Worm (Caenorhabditis elegans) whole organism, young adult: ENCODE measurements around the gene B0238.15.

Experiments
- B0336.3 ChIP-seq: fragments of 200-800 bp; sonication (Bioruptor generic); IDR thresholded peaks from 2 replicates; pipeline ENCODE4 v1.3.6; 2022; ENCODE audit warnings: missing genetic modification characterization, missing compliant biosample characterization
- K11D2.4 ChIP-seq: fragments of 200-800 bp; sonication (Bioruptor generic); IDR thresholded peaks from 2 replicates; pipeline ENCODE4 v1.3.6; 2022; ENCODE audit warnings: missing genetic modification reagents, missing genetic modification characterization, missing compliant biosample characterization
- ceh-100 ChIP-seq: fragments of 200-800 bp; sonication (Bioruptor generic); IDR thresholded peaks from 2 replicates; pipeline ENCODE4 v1.3.6; 2022; ENCODE audit warnings: missing genetic modification reagents, missing genetic modification characterization, missing compliant biosample characterization
- ekl-4 ChIP-seq: fragments of 200-800 bp; sonication (Bioruptor generic); IDR thresholded peaks from 2 replicates; pipeline ENCODE4 v1.3.6; 2022; ENCODE audit warnings: missing genetic modification reagents, missing genetic modification characterization, missing compliant biosample characterization
- ets-4 ChIP-seq: fragments of 200-800 bp; sonication (Bioruptor generic); optimal IDR thresholded peaks from 2 replicates; lab custom pipeline; 2018; ENCODE audit warnings: mild to moderate bottlenecking, missing genetic modification characterization, missing compliant biosample characterization
- him-1 ChIP-seq: sonication (generic microtip); optimal IDR thresholded peaks from 2 replicates; lab custom pipeline; 2016; ENCODE audit warnings: missing genotype, missing genetic modification reagents, missing genetic modification characterization, missing compliant biosample characterization
- nfya-1 ChIP-seq: sonication (generic microtip); optimal IDR thresholded peaks from 2 replicates; lab custom pipeline; 2017; ENCODE audit warnings: antibody characterized with exemption, missing compliant biosample characterization, missing genetic modification characterization, borderline replicate concordance; ENCODE audit not compliant: insufficient read depth
- ztf-6 ChIP-seq: fragments of 200-800 bp; sonication (Bioruptor generic); IDR thresholded peaks from 2 replicates; pipeline ENCODE4 v1.3.6; 2022; ENCODE audit warnings: missing genetic modification reagents, missing genetic modification characterization, missing compliant biosample characterization

DNA sequence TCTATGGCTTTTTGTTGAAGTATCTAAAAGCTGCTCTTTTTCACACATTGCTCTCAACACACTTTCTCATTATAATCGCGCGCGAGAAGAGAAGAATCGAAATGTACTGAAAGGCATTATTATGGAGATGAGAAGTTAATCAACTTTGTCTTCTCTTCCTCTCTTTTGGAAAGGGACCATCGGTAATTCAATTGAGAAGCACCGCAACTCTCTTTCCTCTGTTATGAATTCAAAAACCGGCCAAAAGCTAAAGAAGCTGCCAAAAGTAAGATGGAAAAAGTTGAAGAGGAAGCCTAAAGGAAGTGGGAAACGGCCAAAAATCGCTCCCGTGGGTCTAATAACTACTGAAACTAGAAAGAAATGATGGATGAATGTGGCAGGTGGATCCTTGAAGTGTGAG is 39.8 kb upstream of the B0238.15 start:
- TF ChIP-seq B0336.3 (no peak), ceh-100 (GFP tag; lab: Robert Waterston, UW) (no peak), nfya-1 (tag; lab: Kevin White, UChicago) (no peak), ekl-4 (GFP tag; lab: Robert Waterston, UW) (no peak), K11D2.4 (GFP tag; lab: Robert Waterston, UW) (no peak), him-1 (tag; lab: Kevin White, UChicago) (no peak), ztf-6 (GFP tag; lab: Robert Waterston, UW) (no peak), ets-4 (GFP tag; lab: Kevin White, UChicago) (no peak)
